Worm (Caenorhabditis elegans): Measurements from ENCODE around the gene Y43F8C.7.

Gene Y43F8C.7

ce11 chrV:19643015-19643414, 815 bp downstream of the Y43F8C.7 start (continued):
- TF ChIP-seq F26F4.8 (GFP tag; conservative IDR thresholded peaks at IDR 0.05) (peak; percentile 99), php-3 (GFP tag; IDR thresholded peaks at IDR 0.05) (peak; percentile 82), nhr-77 (tag; optimal IDR thresholded peaks at IDR 0.05) (peak; percentile 6), ZK546.5 (tag; optimal IDR thresholded peaks at IDR 0.05) (no peak), nhr-6 (tag; optimal IDR thresholded peaks at IDR 0.05) (peak; percentile 64), ces-1 (GFP tag; optimal IDR thresholded peaks at IDR 0.05) (no peak), cey-2 (tag; optimal IDR thresholded peaks at IDR 0.05; ENCODE audit: borderline replicate concordance, insufficient read depth) (no peak), duxl-1 (tag; optimal IDR thresholded peaks at IDR 0.05; ENCODE audit: poor library complexity) (peak; percentile 95), nhr-42 (GFP tag; IDR thresholded peaks at IDR 0.05) (peak; percentile 95), skn-1 (tag; optimal IDR thresholded peaks at IDR 0.05) (no peak), dve-1 (tag; optimal IDR thresholded peaks at IDR 0.05; ENCODE audit: insufficient read depth) (peak; percentile 91), unc-39 (tag; optimal IDR thresholded peaks at IDR 0.05) (no peak), T26A8.4 (GFP tag; IDR thresholded peaks at IDR 0.05) (peak; percentile 95), ceh-44 (GFP tag; IDR thresholded peaks at IDR 0.05) (peak; percentile 97), daf-19 (GFP tag; conservative IDR thresholded peaks at IDR 0.05) (no peak), nhr-10 (tag; optimal IDR thresholded peaks at IDR 0.05) (no peak), fos-1 (tag; optimal IDR thresholded peaks at IDR 0.05) (no peak), R02D3.7 (tag; optimal IDR thresholded peaks at IDR 0.05) (no peak), mxl-2 (GFP tag; conservative IDR thresholded peaks at IDR 0.05) (peak; percentile 87), Y105C5A.15 (GFP tag; IDR thresholded peaks at IDR 0.05) (peak; percentile 97), hmg-1.1 (GFP tag; IDR thresholded peaks at IDR 0.05) (peak; percentile 96), nhr-41 (GFP tag; IDR thresholded peaks at IDR 0.05) (peak; percentile 95), spr-3 (GFP tag; optimal IDR thresholded peaks at IDR 0.05) (peak; percentile 91), ceh-82 (tag; optimal IDR thresholded peaks at IDR 0.05) (no peak), dpl-1 (GFP tag; optimal IDR thresholded peaks at IDR 0.05) (peak; percentile 53), F44E2.7 (GFP tag; IDR thresholded peaks at IDR 0.05) (peak; percentile 99), dmd-8 (GFP tag; IDR thresholded peaks at IDR 0.05) (peak; percentile 98), aha-1 (tag) (peak; percentile 97), snpc-1.2 (GFP tag; IDR thresholded peaks at IDR 0.05) (peak; percentile 93), nhr-102 (tag; optimal IDR thresholded peaks at IDR 0.05) (peak; percentile 90), nhr-48 (tag; optimal IDR thresholded peaks at IDR 0.05) (peak; percentile 81)

DNA sequence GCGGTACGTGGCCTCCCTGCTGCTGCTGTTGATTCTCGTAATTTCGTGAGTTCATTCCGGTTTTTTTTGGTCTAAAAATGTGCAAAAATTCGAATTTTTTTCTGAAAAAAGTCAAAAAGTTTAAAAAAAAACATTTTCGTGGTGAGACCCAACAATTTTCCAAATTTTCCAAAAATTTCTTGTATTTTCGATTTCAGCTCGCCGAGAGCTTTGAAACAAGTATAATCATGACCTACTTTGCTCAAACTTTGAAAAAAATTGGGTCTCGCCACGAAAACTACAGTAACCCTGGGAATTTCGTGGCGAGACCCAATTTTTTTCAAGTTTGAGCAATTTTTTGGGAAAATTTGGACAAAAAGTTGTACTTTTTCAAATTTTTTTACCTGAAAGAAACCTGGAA, 3.0 kb downstream of the Y43F8C.7 start, which contains the start of gene Y43F8C.6:
TSS of gene Y43F8C.6 (minus strand) at position 101 of the 400 bp plus-strand sequence.
- TF ChIP-seq mep-1 (tag; optimal IDR thresholded peaks at IDR 0.05) = no peak
- no peak for TF ChIP-seq lir-3 (tag; optimal IDR thresholded peaks at IDR 0.05)
- TF ChIP-seq hlh-11 (tag; optimal IDR thresholded peaks at IDR 0.05) = no peak
- TF ChIP-seq jun-1 (tag; optimal IDR thresholded peaks at IDR 0.05) = no peak
- no peak for TF ChIP-seq zip-2 (tag; optimal IDR thresholded peaks at IDR 0.05)
- no peak for TF ChIP-seq mdt-29 (GFP tag; IDR thresholded peaks at IDR 0.05)
- TF ChIP-seq nhr-28 (tag; optimal IDR thresholded peaks at IDR 0.05) = no peak
- TF ChIP-seq sdz-12 (GFP tag; optimal IDR thresholded peaks at IDR 0.05) = no peak
- no peak for TF ChIP-seq unc-62 (GFP tag; optimal IDR thresholded peaks at IDR 0.05 in 1 of 2)
- TF ChIP-seq unc-62 (tag; optimal IDR thresholded peaks at IDR 0.05) = no peak
- no peak for TF ChIP-seq ceh-44 (GFP tag; IDR thresholded peaks at IDR 0.05)
- TF ChIP-seq ceh-20 (GFP tag; IDR thresholded peaks at IDR 0.05) = no peak
- no peak for TF ChIP-seq zfp-3 (GFP tag; conservative IDR thresholded peaks at IDR 0.05)
- no peak for TF ChIP-seq snpc-4 (tag; optimal IDR thresholded peaks at IDR 0.05)
- TF ChIP-seq T26A8.4 (GFP tag; IDR thresholded peaks at IDR 0.05) = no peak
- TF ChIP-seq nhr-102 (tag; optimal IDR thresholded peaks at IDR 0.05) = no peak
- no peak for TF ChIP-seq nhr-111 (GFP tag; optimal IDR thresholded peaks at IDR 0.05)
- no peak for TF ChIP-seq ztf-7 (tag; optimal IDR thresholded peaks at IDR 0.05)

All from whole organism, L4 larva.